Fruit fly (Drosophila melanogaster): Measurements from ENCODE around the gene CG10621.

DNA sequence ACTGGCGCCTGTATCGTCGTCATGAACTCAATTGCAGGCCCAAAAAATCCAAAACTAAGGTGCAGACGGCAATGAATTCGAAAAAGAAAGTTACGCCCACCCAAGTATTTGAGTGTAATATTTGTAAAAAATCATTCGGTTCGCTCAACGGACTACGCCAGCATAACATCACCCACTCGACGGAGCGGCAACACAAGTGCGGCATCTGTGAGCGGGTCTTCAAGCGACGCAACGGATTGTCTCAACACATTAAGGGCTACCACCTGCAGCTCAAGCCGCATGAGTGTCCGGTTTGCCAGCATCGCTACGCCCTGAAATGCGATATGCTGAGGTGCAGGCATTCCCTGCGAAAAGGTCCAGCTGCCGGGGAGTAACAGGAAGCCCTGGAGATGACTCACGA, 22.5 kb upstream of the CG10621 start:
- no peak for TF ChIP-seq kay (GFP tag; ENCODE audit: borderline replicate concordance)
- no peak for TF ChIP-seq CG5204 (GFP tag; optimal IDR thresholded peaks at IDR 0.05)
- no peak for TF ChIP-seq Mnt (GFP tag; optimal IDR thresholded peaks at IDR 0.05)
- TF ChIP-seq bab1 (GFP tag; optimal IDR thresholded peaks at IDR 0.05) = no peak
